Worm (Caenorhabditis elegans): ENCODE measurements around the gene apc-17.
A peak's percentile ranks its signal among the peaks of the same experiment; 100 is the strongest.

The apc-17 gene

ce11 chrII:11126312-11127000, 18.5 kb downstream of the apc-17 start, which contains the start of the genes rps-9 and lsm-1:
TSS of gene rps-9 (minus strand) at chrII:11126362.
TSS of gene lsm-1 (plus strand) at chrII:11126950.
- TF ChIP-seq skn-1 (tag; optimal IDR thresholded peaks at IDR 0.05): no peak
- no peak for TF ChIP-seq lin-15B (tag; optimal IDR thresholded peaks at IDR 0.05)
- TF ChIP-seq spr-3 (GFP tag; optimal IDR thresholded peaks at IDR 0.05): no peak
- peak; percentile 50 for TF ChIP-seq nhr-77 (tag; optimal IDR thresholded peaks at IDR 0.05)
- no peak for TF ChIP-seq mxl-3 (GFP tag; optimal IDR thresholded peaks at IDR 0.05)
- no peak for TF ChIP-seq duxl-1 (tag; optimal IDR thresholded peaks at IDR 0.05; ENCODE audit: poor library complexity)
- TF ChIP-seq lim-7 (GFP tag; IDR thresholded peaks at IDR 0.05): no peak
- TF ChIP-seq sdz-12 (GFP tag; optimal IDR thresholded peaks at IDR 0.05): no peak
- no peak for TF ChIP-seq daf-16 (GFP tag; optimal IDR thresholded peaks at IDR 0.05)
- peak; percentile 32 for TF ChIP-seq daf-16 (tag; optimal IDR thresholded peaks at IDR 0.05)
- no peak for TF ChIP-seq mdt-29 (GFP tag; IDR thresholded peaks at IDR 0.05)
- TF ChIP-seq daf-19 (GFP tag; conservative IDR thresholded peaks at IDR 0.05): no peak
- no peak for TF ChIP-seq nhr-237 (tag; optimal IDR thresholded peaks at IDR 0.05)
- TF ChIP-seq mdl-1 (tag; optimal IDR thresholded peaks at IDR 0.05): no peak
- TF ChIP-seq nhr-76 (tag; optimal IDR thresholded peaks at IDR 0.05): no peak
- no peak for TF ChIP-seq jun-1 (tag; optimal IDR thresholded peaks at IDR 0.05)
- TF ChIP-seq F49E8.2 (tag; optimal IDR thresholded peaks at IDR 0.05; ENCODE audit: borderline replicate concordance): no peak
- TF ChIP-seq nhr-28 (tag; optimal IDR thresholded peaks at IDR 0.05): peak; percentile 5
- no peak for TF ChIP-seq pha-4 (GFP tag; IDR thresholded peaks at IDR 0.05)
- TF ChIP-seq pha-4 (tag; optimal IDR thresholded peaks at IDR 0.05): no peak
- no peak for TF ChIP-seq ZK546.5 (tag; optimal IDR thresholded peaks at IDR 0.05)
- TF ChIP-seq ceh-32 (tag; optimal IDR thresholded peaks at IDR 0.05; ENCODE audit: poor library complexity): no peak
- no peak for TF ChIP-seq Y75B8A.6 (GFP tag; IDR thresholded peaks at IDR 0.05)
- no peak for TF ChIP-seq fos-1 (tag; optimal IDR thresholded peaks at IDR 0.05)
- TF ChIP-seq php-3 (GFP tag; IDR thresholded peaks at IDR 0.05): no peak
- peak; percentile 60 for TF ChIP-seq lin-13 (GFP tag; optimal IDR thresholded peaks at IDR 0.05)
- no peak for TF ChIP-seq madf-9 (GFP tag; conservative IDR thresholded peaks at IDR 0.05)
- no peak for TF ChIP-seq Y105C5A.15 (GFP tag; IDR thresholded peaks at IDR 0.05)
- TF ChIP-seq nhr-25 (tag; optimal IDR thresholded peaks at IDR 0.05; ENCODE audit: borderline replicate concordance, insufficient read depth): no peak
- no peak for TF ChIP-seq zfp-3 (GFP tag; conservative IDR thresholded peaks at IDR 0.05)
- no peak for TF ChIP-seq T20F7.1 (GFP tag; optimal IDR thresholded peaks at IDR 0.05)
- TF ChIP-seq snpc-4 (tag; optimal IDR thresholded peaks at IDR 0.05): no peak
- TF ChIP-seq mes-2 (tag; optimal IDR thresholded peaks at IDR 0.05; ENCODE audit: poor library complexity, severe bottlenecking): peak; percentile 84
- TF ChIP-seq nhr-111 (GFP tag; optimal IDR thresholded peaks at IDR 0.05): no peak
- TF ChIP-seq egl-43 (GFP tag; IDR thresholded peaks at IDR 0.05): no peak
- TF ChIP-seq daf-12 (tag; optimal IDR thresholded peaks at IDR 0.05): no peak
- peak; percentile 45 for TF ChIP-seq unc-130 (GFP tag; optimal IDR thresholded peaks at IDR 0.05)
- TF ChIP-seq nhr-102 (tag; optimal IDR thresholded peaks at IDR 0.05): no peak
- TF ChIP-seq mxl-2 (GFP tag; conservative IDR thresholded peaks at IDR 0.05): no peak
- no peak for TF ChIP-seq dmd-9 (GFP tag; IDR thresholded peaks at IDR 0.05)
- peak; percentile 70 for TF ChIP-seq lin-38 (GFP tag; IDR thresholded peaks at IDR 0.05)
- peak; percentile 57 for TF ChIP-seq hlh-11 (tag; optimal IDR thresholded peaks at IDR 0.05)
- TF ChIP-seq zip-11 (GFP tag; IDR thresholded peaks at IDR 0.05): no peak
- TF ChIP-seq Y48G9A.11 (GFP tag; IDR thresholded peaks at IDR 0.05): no peak
- TF ChIP-seq dve-1 (tag; optimal IDR thresholded peaks at IDR 0.05; ENCODE audit: insufficient read depth): peak; percentile 49
- TF ChIP-seq F26F4.8 (GFP tag; conservative IDR thresholded peaks at IDR 0.05): no peak
- TF ChIP-seq ZK337.2 (GFP tag; IDR thresholded peaks at IDR 0.05): no peak
- no peak for TF ChIP-seq nhr-41 (GFP tag; IDR thresholded peaks at IDR 0.05)
- no peak for TF ChIP-seq zip-2 (tag; optimal IDR thresholded peaks at IDR 0.05)
- no peak for TF ChIP-seq ceh-28 (tag; optimal IDR thresholded peaks at IDR 0.05)

Data from whole organism, L4 larva.